Fruit fly (Drosophila melanogaster) whole organism, embryonic: Measurements from ENCODE around the gene trk.

ENCODE experiments used
- Atf3 ChIP-seq: fragments of 200-800 bp; sonication (Bioruptor generic); optimal IDR thresholded peaks from 3 replicates; lab custom pipeline; 2016; ENCODE audit warnings: missing biosample characterization, missing genetic modification characterization
- BEAF-32 ChIP-seq: fragments of 200-800 bp; sonication (Bioruptor generic); optimal IDR thresholded peaks from 3 replicates; lab custom pipeline; 2017; ENCODE audit warnings: missing biosample characterization, missing genetic modification characterization, mild to moderate bottlenecking, moderate library complexity, missing genetic modification reagents
- CG1024 ChIP-seq: fragments of 200-800 bp; sonication (Bioruptor generic); IDR thresholded peaks from 2 replicates; pipeline ENCODE4 v1.3.6; 2022; ENCODE audit warnings: missing biosample characterization, missing genetic modification characterization
- CG10979 ChIP-seq: fragments of 200-800 bp; sonication (Bioruptor generic); optimal IDR thresholded peaks from 2 replicates; lab custom pipeline; 2018; ENCODE audit warnings: missing biosample characterization, mild to moderate bottlenecking, missing genetic modification characterization, moderate library complexity
- CG1233 ChIP-seq: fragments of 200-800 bp; sonication (Bioruptor generic); optimal IDR thresholded peaks from 4 replicates; lab custom pipeline; 2018; ENCODE audit warnings: missing biosample characterization, mild to moderate bottlenecking, missing genetic modification characterization
- CG13775 ChIP-seq: fragments of 200-800 bp; sonication (Bioruptor generic); optimal IDR thresholded peaks from 3 replicates; lab custom pipeline; 2017; ENCODE audit warnings: missing biosample characterization, mild to moderate bottlenecking, missing genetic modification characterization
- CG15269 ChIP-seq: fragments of 200-800 bp; sonication (Bioruptor generic); optimal IDR thresholded peaks from 2 replicates; lab custom pipeline; 2018; ENCODE audit warnings: missing biosample characterization, mild to moderate bottlenecking, missing genetic modification characterization, moderate library complexity
- CG17802 ChIP-seq: fragments of 200-800 bp; sonication (Bioruptor generic); optimal IDR thresholded peaks from 2 replicates; lab custom pipeline; 2018; ENCODE audit warnings: missing biosample characterization, mild to moderate bottlenecking, missing genetic modification characterization, moderate library complexity
- CG18262 ChIP-seq: fragments of 200-800 bp; optimal IDR thresholded peaks from 3 replicates; lab custom pipeline; 2019; ENCODE audit warnings: missing biosample characterization, mild to moderate bottlenecking, missing genetic modification characterization, moderate library complexity
- CG18619 ChIP-seq: fragments of 200-800 bp; sonication (Bioruptor generic); optimal IDR thresholded peaks from 3 replicates; lab custom pipeline; 2017; ENCODE audit warnings: missing biosample characterization, mild to moderate bottlenecking, missing genetic modification characterization
- CG3065 ChIP-seq: fragments of 200-800 bp; sonication (Bioruptor generic); optimal IDR thresholded peaks from 2 replicates; lab custom pipeline; 2016; ENCODE audit warnings: missing biosample characterization, missing genetic modification characterization
- CG32532 ChIP-seq: fragments of 200-800 bp; sonication (Bioruptor generic); IDR thresholded peaks from 2 replicates; pipeline ENCODE4 v1.3.6; 2022; ENCODE audit warnings: missing biosample characterization, missing genetic modification characterization
- CG32772 ChIP-seq: fragments of 200-800 bp; sonication (Bioruptor generic); IDR thresholded peaks from 2 replicates; pipeline ENCODE4 v1.3.6; 2022; ENCODE audit warnings: missing biosample characterization, missing genetic modification characterization
- CG3847 ChIP-seq: fragments of 200-800 bp; sonication (Bioruptor generic); IDR thresholded peaks from 2 replicates; pipeline ENCODE4 v1.3.6; 2022; ENCODE audit warnings: missing biosample characterization, missing genetic modification characterization
- CG4328 ChIP-seq: fragments of 200-800 bp; sonication (Bioruptor generic); optimal IDR thresholded peaks from 3 replicates; lab custom pipeline; 2017; ENCODE audit warnings: missing biosample characterization, missing genetic modification reagents, missing genetic modification characterization
- CG4404 ChIP-seq: fragments of 200-800 bp; sonication (Bioruptor generic); IDR thresholded peaks from 2 replicates; pipeline ENCODE4 v1.3.6; 2022; ENCODE audit warnings: missing biosample characterization, missing genetic modification characterization
- CG4617 ChIP-seq: fragments of 200-800 bp; sonication (Bioruptor generic); optimal IDR thresholded peaks from 3 replicates; lab custom pipeline; 2016; ENCODE audit warnings: missing biosample characterization, missing genetic modification characterization, borderline replicate concordance
- CG4854 ChIP-seq: fragments of 200-800 bp; sonication (Bioruptor generic); optimal IDR thresholded peaks from 2 replicates; lab custom pipeline; 2016; ENCODE audit warnings: missing biosample characterization, missing genetic modification characterization, inconsistent platforms
- CG5245 ChIP-seq: fragments of 200-800 bp; sonication (Bioruptor generic); optimal IDR thresholded peaks from 3 replicates; lab custom pipeline; 2016; ENCODE audit warnings: missing biosample characterization, missing genetic modification characterization
- CG7786 ChIP-seq: fragments of 200-800 bp; sonication (Bioruptor generic); optimal IDR thresholded peaks from 2 replicates; lab custom pipeline; 2016; ENCODE audit warnings: missing biosample characterization, missing genetic modification characterization
- CG9437 ChIP-seq: fragments of 200-800 bp; sonication (Bioruptor generic); optimal IDR thresholded peaks from 2 replicates; lab custom pipeline; 2018; ENCODE audit warnings: missing biosample characterization, mild to moderate bottlenecking, missing genetic modification characterization
- CkIIα-i1 ChIP-seq: fragments of 200-800 bp; sonication (Bioruptor generic); IDR thresholded peaks from 2 replicates; pipeline ENCODE4 v1.3.6; 2022; ENCODE audit warnings: missing biosample characterization, missing genetic modification characterization
- Dp ChIP-seq: fragments of 200-800 bp; sonication (Bioruptor generic); optimal IDR thresholded peaks from 2 replicates; lab custom pipeline; 2018; ENCODE audit warnings: missing biosample characterization, mild to moderate bottlenecking, missing genetic modification characterization, moderate library complexity
- HLH3B ChIP-seq: fragments of 200-800 bp; sonication (Bioruptor generic); IDR thresholded peaks from 2 replicates; pipeline ENCODE4 v1.3.6; 2022; ENCODE audit warnings: missing biosample characterization, missing genetic modification characterization
- Hand ChIP-seq: fragments of 200-800 bp; sonication (Bioruptor generic); optimal IDR thresholded peaks from 2 replicates; lab custom pipeline; 2017; ENCODE audit warnings: mild to moderate bottlenecking, missing biosample characterization, missing genetic modification reagents, missing genetic modification characterization
- Hr3 ChIP-seq: fragments of 200-800 bp; sonication (Bioruptor generic); optimal IDR thresholded peaks from 3 replicates; lab custom pipeline; 2016; ENCODE audit warnings: missing biosample characterization, missing genetic modification characterization
- Hr39 ChIP-seq: fragments of >200 bp; optimal IDR thresholded peaks from 2 replicates; lab custom pipeline; 2017
- Hr78 ChIP-seq, 2 experiments: fragments of 200-800 bp in 1 of 2; fragments of >200 bp in 1 of 2; sonication (Bioruptor generic) in 1 of 2; optimal IDR thresholded peaks; 2 replicates each; lab custom pipeline; 2017 to 2019; ENCODE audit warnings: missing biosample characterization in 2 of 2, missing genetic modification characterization in 2 of 2, mild to moderate bottlenecking in 1 of 2, moderate library complexity in 1 of 2
- Jarid2 ChIP-seq: fragments of 200-800 bp; sonication (Bioruptor generic); optimal IDR thresholded peaks from 3 replicates; lab custom pipeline; 2017; ENCODE audit warnings: mild to moderate bottlenecking, missing biosample characterization, missing genetic modification reagents, missing genetic modification characterization
- NC2α ChIP-seq: fragments of 200-800 bp; sonication (Bioruptor generic); optimal IDR thresholded peaks from 2 replicates; lab custom pipeline; 2016; ENCODE audit warnings: missing biosample characterization, missing genetic modification characterization
- Ravus ChIP-seq: fragments of 200-800 bp; sonication (Bioruptor generic); IDR thresholded peaks from 2 replicates; pipeline ENCODE4 v1.3.6; 2022; ENCODE audit warnings: missing biosample characterization, missing genetic modification characterization
- Sry-δ ChIP-seq: fragments of 200-800 bp; sonication (Bioruptor generic); optimal IDR thresholded peaks from 2 replicates; lab custom pipeline; 2016; ENCODE audit warnings: missing biosample characterization, missing genetic modification characterization
- Xrp1 ChIP-seq: fragments of 200-800 bp; sonication (Bioruptor generic); IDR thresholded peaks from 2 replicates; pipeline ENCODE4 v1.3.6; 2022; ENCODE audit warnings: missing biosample characterization, missing genetic modification characterization
- ase ChIP-seq: fragments of 200-800 bp; sonication (Bioruptor generic); IDR thresholded peaks from 3 replicates; pipeline ENCODE4 v1.3.6; 2022; ENCODE audit warnings: missing biosample characterization, missing genetic modification characterization
- az2 ChIP-seq: fragments of 200-800 bp; sonication (Bioruptor generic); optimal IDR thresholded peaks from 3 replicates; lab custom pipeline; 2016; ENCODE audit warnings: missing biosample characterization, missing genetic modification characterization
- bab2 ChIP-seq: fragments of 200-800 bp; sonication (Bioruptor generic); optimal IDR thresholded peaks from 2 replicates; lab custom pipeline; 2016; ENCODE audit warnings: missing biosample characterization, missing genetic modification characterization
- bbx ChIP-seq: fragments of 200-800 bp; sonication (Bioruptor generic); IDR thresholded peaks from 2 replicates; pipeline ENCODE4 v1.3.6; 2022; ENCODE audit warnings: missing biosample characterization, missing genetic modification characterization; ENCODE audit not compliant: partially characterized antibody
- chm ChIP-seq: fragments of 200-800 bp; sonication (Bioruptor generic); IDR thresholded peaks from 2 replicates; pipeline ENCODE4 v1.3.6; 2022; ENCODE audit warnings: missing biosample characterization, missing genetic modification characterization
- croc ChIP-seq: fragments of 200-800 bp; sonication (Bioruptor generic); conservative IDR thresholded peaks from 3 replicates; pipeline ENCODE4 v1.3.6; 2022; ENCODE audit warnings: missing biosample characterization, missing genetic modification characterization
- crol ChIP-seq: fragments of 200-800 bp; sonication (Bioruptor generic); IDR thresholded peaks from 2 replicates; pipeline ENCODE4 v1.3.6; 2022; ENCODE audit warnings: missing biosample characterization, missing genetic modification characterization
- dati ChIP-seq: fragments of 200-800 bp; sonication (Bioruptor generic); IDR thresholded peaks from 2 replicates; pipeline ENCODE4 v1.3.6; 2022; ENCODE audit warnings: missing biosample characterization, missing genetic modification characterization
- dmrt99B ChIP-seq: fragments of 200-800 bp; sonication (Bioruptor generic); optimal IDR thresholded peaks from 2 replicates; lab custom pipeline; 2018; ENCODE audit warnings: missing biosample characterization, mild to moderate bottlenecking, missing genetic modification characterization, moderate library complexity
- emc ChIP-seq: fragments of 200-800 bp; sonication (Bioruptor generic); optimal IDR thresholded peaks from 2 replicates; lab custom pipeline; 2016; ENCODE audit warnings: missing biosample characterization, missing genetic modification characterization
- en ChIP-seq: fragments of 200-800 bp; sonication (Bioruptor generic); optimal IDR thresholded peaks from 2 replicates; lab custom pipeline; 2016; ENCODE audit warnings: missing biosample characterization, missing genetic modification characterization
- luna ChIP-seq: fragments of 200-800 bp; sonication (Bioruptor generic); optimal IDR thresholded peaks from 2 replicates; lab custom pipeline; 2016; ENCODE audit warnings: missing biosample characterization, missing genetic modification characterization
- p53 ChIP-seq: fragments of 200-800 bp; sonication (Bioruptor generic); optimal IDR thresholded peaks from 2 replicates; lab custom pipeline; 2016; ENCODE audit warnings: missing biosample characterization, missing genetic modification characterization
- pb ChIP-seq: fragments of 200-800 bp; sonication (Bioruptor generic); optimal IDR thresholded peaks from 3 replicates; lab custom pipeline; 2016; ENCODE audit warnings: missing biosample characterization, missing genetic modification characterization
- sc ChIP-seq, 3 experiments: fragments of >200 bp in 2 of 3; fragments of 200-800 bp in 1 of 3; sonication (Bioruptor generic) in 1 of 3; optimal IDR thresholded peaks; 2 replicates in 2 of 3; 3 replicates in 1 of 3; lab custom pipeline; 2017; ENCODE audit warnings: mild to moderate bottlenecking in 1 of 3, missing biosample characterization in 1 of 3, missing genetic modification characterization in 1 of 3, missing genetic modification reagents in 1 of 3
- twi ChIP-seq: fragments of 200-800 bp; optimal IDR thresholded peaks from 2 replicates; lab custom pipeline; 2019; ENCODE audit warnings: missing biosample characterization, mild to moderate bottlenecking, missing genetic modification characterization, moderate library complexity
- tx ChIP-seq: fragments of 200-800 bp; sonication (Bioruptor generic); optimal IDR thresholded peaks from 2 replicates; lab custom pipeline; 2016; ENCODE audit warnings: missing biosample characterization, missing genetic modification characterization
- zen2 ChIP-seq: fragments of 200-800 bp; sonication (Bioruptor generic); IDR thresholded peaks from 3 replicates; pipeline ENCODE4 v1.3.6; 2022; ENCODE audit warnings: missing biosample characterization, missing genetic modification characterization; ENCODE audit not compliant: partially characterized antibody

trk gene

DNA sequence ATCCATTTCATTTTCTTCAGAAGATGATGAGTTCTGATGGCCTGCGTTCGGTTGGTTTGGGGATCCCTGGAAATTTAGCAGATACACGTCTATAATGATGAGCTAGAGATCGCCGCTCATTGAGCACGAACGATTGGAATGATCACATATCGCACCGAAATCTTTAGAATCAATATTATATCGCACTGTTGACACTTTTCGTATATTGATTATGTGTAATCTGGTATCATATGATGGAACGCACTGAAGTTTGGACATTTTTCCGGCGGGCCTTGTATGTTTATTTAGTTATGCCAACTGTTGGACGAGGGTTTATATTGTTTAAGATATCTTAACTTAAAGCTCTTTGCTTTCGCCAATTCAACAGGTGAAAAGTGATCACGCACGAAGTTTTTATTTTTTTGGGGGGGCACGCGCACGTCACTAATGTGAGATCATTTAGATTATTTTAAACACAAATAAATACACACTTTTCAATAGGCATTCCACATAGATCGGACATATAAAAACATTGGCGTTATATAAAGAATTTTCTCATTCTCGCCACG, 49.0 kb upstream of the trk start (continued):
- TF ChIP-seq crol (GFP tag; lab: Robert Waterston, UW) (no peak), CG32532 (0 out of 2 replicates have a peak, but pooled peaks have one; percentile 29), CG32772 (GFP tag; lab: Robert Waterston, UW) (no peak), p53 (GFP tag; lab: Kevin White, UChicago) (no peak), Jarid2 (GFP tag; lab: Kevin White, UChicago) (no peak), Dp (GFP tag; lab: Kevin White, UChicago) (no peak), sc (optimal IDR thresholded peaks at IDR 0.05; lab: Kevin White, UChicago) (no peak), sc (GFP tag; optimal IDR thresholded peaks at IDR 0.05; lab: Kevin White, UChicago) (no peak), CG4617 (no peak), twi (tag; lab: Kevin White, UChicago) (no peak), pb (GFP tag; lab: Kevin White, UChicago) (peak; percentile 4), NC2α (no peak), CG13775 (GFP tag; lab: Kevin White, UChicago) (no peak), zen2 (GFP tag; lab: Robert Waterston, UW) (no peak; the same call in 2 of the 3 replicates), CG4854 (GFP tag; lab: Kevin White, UChicago) (no peak), CG7786 (GFP tag; lab: Kevin White, UChicago) (no peak), CG1233 (GFP tag; lab: Kevin White, UChicago) (no peak), Hr3 (no peak), ase (GFP tag; lab: Robert Waterston, UW) (no peak), chm (GFP tag; lab: Robert Waterston, UW) (no peak), croc (GFP tag; lab: Robert Waterston, UW) (no peak), CG15269 (no peak), emc (GFP tag; lab: Kevin White, UChicago) (no peak), CG3847 (GFP tag; lab: Robert Waterston, UW) (no peak), Xrp1 (GFP tag; lab: Robert Waterston, UW) (no peak), dati (no peak), CG18262 (tag; lab: Kevin White, UChicago) (no peak), Hr39 (lab: Kevin White, UChicago) (no peak), CG9437 (GFP tag; lab: Kevin White, UChicago) (peak; percentile 7), BEAF-32 (peak; percentile 78), bab2 (GFP tag; lab: Kevin White, UChicago) (no peak), CkIIα-i1 (GFP tag; lab: Robert Waterston, UW) (no peak), luna (GFP tag; lab: Kevin White, UChicago) (no peak), CG18619 (no peak), HLH3B (GFP tag; lab: Robert Waterston, UW) (no peak), tx (GFP tag; lab: Kevin White, UChicago) (no peak), CG5245 (GFP tag; lab: Kevin White, UChicago) (no peak), CG1024 (no peak), Sry-δ (peak; percentile 76), CG3065 (GFP tag; lab: Kevin White, UChicago) (no peak), Atf3 (GFP tag; lab: Kevin White, UChicago) (no peak), Hand (GFP tag; lab: Kevin White, UChicago) (no peak), Hr78 (GFP tag; optimal IDR thresholded peaks at IDR 0.05; lab: Kevin White, UChicago) (no peak), Ravus (GFP tag; lab: Robert Waterston, UW) (no peak), az2 (GFP tag; lab: Kevin White, UChicago) (no peak), CG4404 (GFP tag; lab: Robert Waterston, UW) (no peak), CG10979 (tag; lab: Kevin White, UChicago) (peak; percentile 4), CG4328 (no peak), dmrt99B (tag; lab: Kevin White, UChicago) (no peak), bbx (GFP tag; lab: Robert Waterston, UW) (no peak), en (GFP tag; lab: Kevin White, UChicago) (peak; percentile 15), CG17802 (no peak)
